Worm (Caenorhabditis elegans): ENCODE data around the gene C49F8.1.

C49F8.1 gene

DNA sequence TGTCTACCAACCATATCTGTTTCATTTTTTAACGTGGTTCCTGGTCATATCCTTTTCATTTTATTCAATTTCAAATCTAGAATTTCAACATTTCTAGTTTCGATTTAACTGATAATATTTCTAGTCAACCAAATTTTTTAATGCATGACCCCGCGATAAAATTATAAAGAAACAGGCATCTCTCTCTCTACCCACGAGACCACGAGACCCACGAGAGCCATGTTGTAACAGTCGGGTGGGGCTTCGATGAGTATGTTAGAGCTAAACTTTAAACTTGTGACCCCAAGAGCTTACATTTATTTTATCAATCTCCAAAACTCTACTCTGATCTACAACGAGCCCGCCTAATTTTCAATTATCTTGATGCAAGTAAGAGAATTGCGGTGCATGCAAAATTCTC lies 46.5 kb downstream of the C49F8.1 start:
- no peak for TF ChIP-seq lin-39 (tag; optimal IDR thresholded peaks at IDR 0.05)
- peak; percentile 72 for TF ChIP-seq hlh-30 (tag; optimal IDR thresholded peaks at IDR 0.05; ENCODE audit: insufficient read depth)
- peak; percentile 66 for TF ChIP-seq dve-1 (tag; optimal IDR thresholded peaks at IDR 0.05; ENCODE audit: insufficient read depth)
- TF ChIP-seq mdl-1 (tag; optimal IDR thresholded peaks at IDR 0.05) = peak in 1 of 2 experiments; percentile 20

DNA sequence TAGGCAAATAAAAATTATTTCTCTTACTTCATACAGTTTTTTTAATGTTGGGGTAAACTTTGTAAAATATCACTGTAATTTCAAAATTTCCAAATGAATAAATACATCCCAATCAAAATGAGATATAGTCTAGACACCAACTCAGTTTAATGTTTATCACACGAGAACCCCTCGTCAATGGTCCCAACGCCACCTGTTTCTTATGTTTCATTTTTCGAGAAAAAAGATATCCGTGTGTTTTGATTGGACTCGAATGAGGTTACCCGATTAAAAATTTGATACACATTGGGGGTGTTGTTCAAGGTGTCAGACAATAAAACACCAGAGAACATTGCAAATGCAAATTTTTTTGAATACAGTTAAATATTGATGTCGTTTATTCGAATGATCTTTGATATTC lies 47.3 kb downstream of the C49F8.1 start:
- TF ChIP-seq zip-11 (GFP tag; IDR thresholded peaks at IDR 0.05) (no peak), daf-16 (GFP tag; optimal IDR thresholded peaks at IDR 0.05) (peak in 1 of 2 experiments; percentile 45), daf-16 (tag; optimal IDR thresholded peaks at IDR 0.05) (no peak), nhr-11 (tag; optimal IDR thresholded peaks at IDR 0.05) (peak; percentile 33)

ce11 chrX:13315093-13315492 lies 49.7 kb downstream of the C49F8.1 start:
- TF ChIP-seq daf-16 (GFP tag; optimal IDR thresholded peaks at IDR 0.05) = no peak
- TF ChIP-seq daf-16 (tag; optimal IDR thresholded peaks at IDR 0.05) = no peak
- TF ChIP-seq rbr-2 (tag; optimal IDR thresholded peaks at IDR 0.05) = no peak
- TF ChIP-seq lin-15B (tag; optimal IDR thresholded peaks at IDR 0.05) = no peak
- no peak for TF ChIP-seq egl-27 (tag; optimal IDR thresholded peaks at IDR 0.05)
- peak in 1 of 2 experiments; percentile 35 for TF ChIP-seq mdl-1 (tag; optimal IDR thresholded peaks at IDR 0.05)
- TF ChIP-seq nhr-6 (tag; optimal IDR thresholded peaks at IDR 0.05) = no peak
- TF ChIP-seq ceh-20 (GFP tag; IDR thresholded peaks at IDR 0.05) = no peak
- TF ChIP-seq zip-11 (GFP tag; IDR thresholded peaks at IDR 0.05) = no peak
- TF ChIP-seq pqm-1 (tag; optimal IDR thresholded peaks at IDR 0.05) = no peak
- no peak for TF ChIP-seq dmd-9 (GFP tag; IDR thresholded peaks at IDR 0.05)
- TF ChIP-seq fkh-10 (GFP tag; optimal IDR thresholded peaks at IDR 0.05) = no peak
- no peak for TF ChIP-seq ceh-62 (tag; optimal IDR thresholded peaks at IDR 0.05)
- no peak for TF ChIP-seq aha-1 (tag)
- no peak for TF ChIP-seq nhr-48 (tag; optimal IDR thresholded peaks at IDR 0.05)
- TF ChIP-seq hlh-30 (tag; optimal IDR thresholded peaks at IDR 0.05; ENCODE audit: insufficient read depth) = peak; percentile 72
- peak in 1 of 2 experiments; percentile 54 for TF ChIP-seq unc-62 (GFP tag; optimal IDR thresholded peaks at IDR 0.05 in 1 of 2)
- TF ChIP-seq unc-62 (tag; optimal IDR thresholded peaks at IDR 0.05) = no peak
- TF ChIP-seq nhr-237 (tag; optimal IDR thresholded peaks at IDR 0.05) = no peak
- TF ChIP-seq R02D3.7 (tag; optimal IDR thresholded peaks at IDR 0.05) = no peak
- peak; percentile 35 for TF ChIP-seq hlh-11 (tag; optimal IDR thresholded peaks at IDR 0.05)
- TF ChIP-seq ztf-7 (tag; optimal IDR thresholded peaks at IDR 0.05) = no peak
- no peak for TF ChIP-seq snpc-1.2 (GFP tag; IDR thresholded peaks at IDR 0.05)
- no peak for TF ChIP-seq mxl-3 (GFP tag; optimal IDR thresholded peaks at IDR 0.05)
- TF ChIP-seq T20F7.1 (GFP tag; optimal IDR thresholded peaks at IDR 0.05) = no peak
- TF ChIP-seq cey-2 (tag; optimal IDR thresholded peaks at IDR 0.05; ENCODE audit: borderline replicate concordance, insufficient read depth) = no peak
- no peak for TF ChIP-seq lin-38 (GFP tag; IDR thresholded peaks at IDR 0.05)
- TF ChIP-seq mdt-29 (GFP tag; IDR thresholded peaks at IDR 0.05) = no peak
- TF ChIP-seq ctbp-1 (GFP tag; IDR thresholded peaks at IDR 0.05) = no peak
- TF ChIP-seq mep-1 (tag; optimal IDR thresholded peaks at IDR 0.05) = peak; percentile 5
- no peak for TF ChIP-seq ztf-11 (tag; optimal IDR thresholded peaks at IDR 0.05)
- TF ChIP-seq nhr-28 (tag; optimal IDR thresholded peaks at IDR 0.05) = peak; percentile 94
- no peak for TF ChIP-seq nhr-76 (tag; optimal IDR thresholded peaks at IDR 0.05)
- TF ChIP-seq daf-12 (tag; optimal IDR thresholded peaks at IDR 0.05) = no peak
- TF ChIP-seq F37D6.2 (tag; optimal IDR thresholded peaks at IDR 0.05) = no peak
- TF ChIP-seq zag-1 (tag; optimal IDR thresholded peaks at IDR 0.05) = no peak

Data from whole organism, L4 larva.